Worm (Caenorhabditis elegans) whole organism, mixed stage, embryonic: ENCODE measurements around the gene T13F3.8.

Experiments
- ceh-39 ChIP-seq: fragments of 150-350 bp; optimal IDR thresholded peaks from 2 replicates; lab custom pipeline; 2014; ENCODE audit warnings: missing biosample characterization, missing genetic modification characterization
- drap-1 ChIP-seq: fragments of 200-800 bp; sonication (Bioruptor generic); optimal IDR thresholded peaks from 3 replicates; lab custom pipeline; 2018; ENCODE audit warnings: mild to moderate bottlenecking, missing genetic modification characterization, missing compliant biosample characterization
- lin-13 ChIP-seq: fragments of 150-350 bp; optimal IDR thresholded peaks from 2 replicates; lab custom pipeline; 2014; ENCODE audit warnings: missing biosample characterization, missing genetic modification characterization
- nhr-12 ChIP-seq: fragments of 150-350 bp; optimal IDR thresholded peaks from 2 replicates; lab custom pipeline; 2014; ENCODE audit warnings: missing biosample characterization, missing genetic modification characterization
- nhr-28 ChIP-seq: fragments of 150-350 bp; optimal IDR thresholded peaks from 2 replicates; lab custom pipeline; 2014; ENCODE audit warnings: missing biosample characterization, missing genetic modification characterization
- nhr-76 ChIP-seq: sonication (generic microtip); optimal IDR thresholded peaks from 2 replicates; lab custom pipeline; 2017; ENCODE audit warnings: missing biosample characterization, missing genetic modification characterization
- pha-4 ChIP-seq: fragments of 150-350 bp; optimal IDR thresholded peaks from 2 replicates; lab custom pipeline; 2018; ENCODE audit warnings: missing biosample characterization, missing genetic modification reagents, missing genetic modification characterization
- sptf-1 ChIP-seq: sonication (generic microtip); optimal IDR thresholded peaks from 2 replicates; lab custom pipeline; 2017; ENCODE audit warnings: mild to moderate bottlenecking, missing genetic modification characterization, moderate library complexity, missing compliant biosample characterization
- unc-62 ChIP-seq: fragments of 150-350 bp; optimal IDR thresholded peaks from 2 replicates; lab custom pipeline; 2014; ENCODE audit warnings: missing biosample characterization, missing genetic modification reagents, missing genetic modification characterization
- zip-8 ChIP-seq: fragments of 150-350 bp; optimal IDR thresholded peaks from 2 replicates; lab custom pipeline; 2014; ENCODE audit warnings: missing biosample characterization, missing genetic modification characterization
- ztf-11 ChIP-seq: fragments of 150-350 bp; optimal IDR thresholded peaks from 2 replicates; lab custom pipeline; 2014; ENCODE audit warnings: missing biosample characterization, missing genetic modification characterization

- TF ChIP-seq nhr-76 (tag; lab: Kevin White, UChicago): no peak
- no peak for TF ChIP-seq drap-1
- TF ChIP-seq nhr-28: no peak
- TF ChIP-seq ztf-11 (tag; lab: Kevin White, UChicago): no peak
- no peak for TF ChIP-seq pha-4 (tag; lab: Kevin White, UChicago)
- no peak for TF ChIP-seq zip-8 (tag; lab: Kevin White, UChicago)
- no peak for TF ChIP-seq nhr-12 (tag; lab: Kevin White, UChicago)
- TF ChIP-seq unc-62: no peak
- no peak for TF ChIP-seq ceh-39
- TF ChIP-seq sptf-1: no peak
- no peak for TF ChIP-seq lin-13 (tag; lab: Kevin White, UChicago)
Observed at ce11 chrV:16277918-16278317, 8.3 kb downstream of the T13F3.8 start, which contains the start of gene cyp-37B1.
